Worm (Caenorhabditis elegans) whole organism, L3 larva: ENCODE data around the gene str-6.

Experiments used
- R02D3.7 ChIP-seq: fragments of 150-350 bp; optimal IDR thresholded peaks from 2 replicates; lab custom pipeline; 2014; ENCODE audit warnings: missing biosample characterization, missing genetic modification characterization
- ZK546.5 ChIP-seq: sonication (generic microtip); optimal IDR thresholded peaks from 2 replicates; lab custom pipeline; 2017; ENCODE audit warnings: missing biosample characterization, missing genetic modification characterization
- aly-2 ChIP-seq: fragments of 150-350 bp; optimal IDR thresholded peaks from 2 replicates; lab custom pipeline; 2014; ENCODE audit warnings: missing biosample characterization, missing genetic modification characterization
- ceh-16 ChIP-seq: sonication (generic microtip); optimal IDR thresholded peaks from 2 replicates; lab custom pipeline; 2017; ENCODE audit warnings: missing biosample characterization, missing genetic modification characterization
- ceh-28 ChIP-seq: fragments of 150-350 bp; optimal IDR thresholded peaks from 2 replicates; lab custom pipeline; 2014; ENCODE audit warnings: missing biosample characterization, missing genetic modification reagents, missing genetic modification characterization
- ceh-82 ChIP-seq: fragments of 150-350 bp; optimal IDR thresholded peaks from 2 replicates; lab custom pipeline; 2014; ENCODE audit warnings: missing biosample characterization, missing genetic modification characterization
- ceh-9 ChIP-seq: sonication (generic microtip); optimal IDR thresholded peaks from 2 replicates; lab custom pipeline; 2018; ENCODE audit warnings: missing biosample characterization, missing genetic modification characterization
- daf-12 ChIP-seq: fragments of 150-350 bp; optimal IDR thresholded peaks from 2 replicates; lab custom pipeline; 2014; ENCODE audit warnings: missing biosample characterization, missing genetic modification reagents, missing genetic modification characterization
- egl-27 ChIP-seq: sonication (generic microtip); optimal IDR thresholded peaks from 4 replicates; lab custom pipeline; 2017; ENCODE audit warnings: missing biosample characterization, missing genetic modification reagents, missing genetic modification characterization
- egl-5 ChIP-seq: fragments of 150-350 bp; optimal IDR thresholded peaks from 2 replicates; lab custom pipeline; 2017; ENCODE audit warnings: missing biosample characterization, missing genetic modification reagents, missing genetic modification characterization, inconsistent platforms
- elt-1 ChIP-seq: fragments of 150-350 bp; optimal IDR thresholded peaks from 2 replicates; lab custom pipeline; 2014; ENCODE audit warnings: missing biosample characterization, missing genetic modification characterization
- elt-2 ChIP-seq: sonication (generic microtip); optimal IDR thresholded peaks from 2 replicates; lab custom pipeline; 2016; ENCODE audit warnings: missing genetic modification reagents, mild to moderate bottlenecking, missing genetic modification characterization, missing compliant biosample characterization
- elt-3 ChIP-seq, 3 experiments: fragments of 150-350 bp in 1 of 3; sonication (generic microtip) in 2 of 3; optimal IDR thresholded peaks; 2 replicates in 2 of 3; 4 replicates in 1 of 3; lab custom pipeline; 2014 to 2017; ENCODE audit warnings: missing biosample characterization in 3 of 3, missing genetic modification characterization in 3 of 3
- fkh-10 ChIP-seq: sonication (generic microtip); optimal IDR thresholded peaks from 2 replicates; lab custom pipeline; 2017; ENCODE audit warnings: missing biosample characterization, missing genetic modification reagents, missing genetic modification characterization
- fkh-2 ChIP-seq: fragments of 150-350 bp; optimal IDR thresholded peaks from 2 replicates; lab custom pipeline; 2014; ENCODE audit warnings: missing biosample characterization, missing genetic modification reagents, missing genetic modification characterization
- fos-1 ChIP-seq: fragments of 150-350 bp; optimal IDR thresholded peaks from 2 replicates; lab custom pipeline; 2014; ENCODE audit warnings: missing biosample characterization, missing genetic modification characterization
- hmg-11 ChIP-seq: sonication (generic microtip); optimal IDR thresholded peaks from 2 replicates; lab custom pipeline; 2016; ENCODE audit warnings: missing genetic modification characterization, missing compliant biosample characterization
- jun-1 ChIP-seq: fragments of 150-350 bp; optimal IDR thresholded peaks from 2 replicates; lab custom pipeline; 2014; ENCODE audit warnings: missing biosample characterization, missing genetic modification reagents, missing genetic modification characterization
- mdl-1 ChIP-seq: fragments of 150-350 bp; optimal IDR thresholded peaks from 2 replicates; lab custom pipeline; 2014; ENCODE audit warnings: missing biosample characterization, missing genetic modification characterization
- mml-1 ChIP-seq: fragments of 150-350 bp; sonication (generic microtip); optimal IDR thresholded peaks from 3 replicates; lab custom pipeline; 2014; ENCODE audit warnings: missing biosample characterization, missing genetic modification characterization
- nhr-11 ChIP-seq: fragments of 150-350 bp; optimal IDR thresholded peaks from 2 replicates; lab custom pipeline; 2014; ENCODE audit warnings: missing biosample characterization, missing genetic modification characterization
- nhr-12 ChIP-seq: fragments of 150-350 bp; optimal IDR thresholded peaks from 2 replicates; lab custom pipeline; 2014; ENCODE audit warnings: missing biosample characterization, missing genetic modification characterization
- nhr-28 ChIP-seq: fragments of 150-350 bp; optimal IDR thresholded peaks from 2 replicates; lab custom pipeline; 2014; ENCODE audit warnings: missing biosample characterization, missing genetic modification characterization
- nhr-43 ChIP-seq: sonication (generic microtip); optimal IDR thresholded peaks from 2 replicates; lab custom pipeline; 2016; ENCODE audit warnings: mild to moderate bottlenecking, missing genetic modification characterization, missing compliant biosample characterization; ENCODE audit not compliant: poor library complexity, severe bottlenecking
- nhr-67 ChIP-seq: fragments of 150-350 bp; optimal IDR thresholded peaks from 2 replicates; lab custom pipeline; 2014; ENCODE audit warnings: missing biosample characterization, missing genetic modification characterization
- nhr-76 ChIP-seq: fragments of 150-350 bp; sonication (generic microtip); optimal IDR thresholded peaks from 5 replicates; lab custom pipeline; 2014; ENCODE audit warnings: missing biosample characterization, missing genetic modification characterization
- nhr-77 ChIP-seq: fragments of 150-350 bp; optimal IDR thresholded peaks from 2 replicates; lab custom pipeline; 2014; ENCODE audit warnings: missing biosample characterization, missing genetic modification characterization
- pha-4 ChIP-seq: fragments of 150-350 bp; optimal IDR thresholded peaks from 2 replicates; lab custom pipeline; 2014; ENCODE audit warnings: missing biosample characterization, missing genetic modification reagents, missing genetic modification characterization
- pqm-1 ChIP-seq: fragments of 150-350 bp; optimal IDR thresholded peaks from 2 replicates; lab custom pipeline; 2017; ENCODE audit warnings: missing biosample characterization, missing genetic modification characterization, inconsistent platforms
- skn-1 ChIP-seq: fragments of 150-350 bp; optimal IDR thresholded peaks from 2 replicates; lab custom pipeline; 2014; ENCODE audit warnings: missing biosample characterization, missing genetic modification characterization
- tbx-2 ChIP-seq: sonication (generic microtip); optimal IDR thresholded peaks from 2 replicates; lab custom pipeline; 2016; ENCODE audit warnings: mild to moderate bottlenecking, missing genetic modification characterization, missing compliant biosample characterization
- unc-62 ChIP-seq: fragments of 150-350 bp; sonication (generic microtip); optimal IDR thresholded peaks from 4 replicates; lab custom pipeline; 2014; ENCODE audit warnings: missing biosample characterization, missing genetic modification reagents, missing genetic modification characterization
- zag-1 ChIP-seq: fragments of 150-350 bp; optimal IDR thresholded peaks from 2 replicates; lab custom pipeline; 2014; ENCODE audit warnings: missing biosample characterization, missing genetic modification characterization
- ztf-4 ChIP-seq: fragments of 150-350 bp; optimal IDR thresholded peaks from 2 replicates; lab custom pipeline; 2014; ENCODE audit warnings: missing biosample characterization, missing genetic modification characterization

str-6 gene

DNA sequence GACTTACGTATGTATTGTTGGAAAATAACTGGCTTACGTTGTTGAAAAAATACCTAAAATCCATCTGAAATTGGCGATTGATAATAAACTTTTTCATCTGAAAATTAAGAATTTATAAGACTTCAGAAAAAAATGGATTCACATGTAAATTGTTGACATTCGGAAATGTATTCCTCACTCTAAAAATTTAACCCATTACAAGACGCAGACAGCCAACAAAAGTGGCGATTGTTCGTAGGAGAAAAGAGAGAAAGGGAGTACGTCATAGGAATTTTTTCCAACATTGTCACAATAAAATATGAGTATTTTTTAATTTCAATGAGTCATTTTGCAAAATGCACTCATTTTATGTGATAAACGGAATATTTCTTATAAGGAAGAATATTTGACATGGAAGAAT, 31.5 kb downstream of the str-6 start, which contains the start of gene Y6E2A.5:
TSS of gene Y6E2A.5 (minus strand) at position 101 of the 400 bp plus-strand sequence.
- TF ChIP-seq tbx-2 (tag; lab: Kevin White, UChicago) = no peak
- TF ChIP-seq pqm-1 (tag; lab: Kevin White, UChicago) = peak; percentile 1

ce11 chrV:15716679-15717078, 33.4 kb downstream of the str-6 start, which contains the start of gene Y6E2A.4:
Gene Y6E2A.4 (minus strand): TSS chrV:15716779.
- TF ChIP-seq jun-1 (tag; lab: Kevin White, UChicago) = no peak
- TF ChIP-seq nhr-12 (tag; lab: Kevin White, UChicago) = no peak
- TF ChIP-seq mdl-1 (tag; lab: Kevin White, UChicago) = no peak
- TF ChIP-seq egl-27 = no peak
- no peak for TF ChIP-seq ceh-28 (tag; lab: Kevin White, UChicago)
- TF ChIP-seq, all 47 proteins: peak for 0

DNA sequence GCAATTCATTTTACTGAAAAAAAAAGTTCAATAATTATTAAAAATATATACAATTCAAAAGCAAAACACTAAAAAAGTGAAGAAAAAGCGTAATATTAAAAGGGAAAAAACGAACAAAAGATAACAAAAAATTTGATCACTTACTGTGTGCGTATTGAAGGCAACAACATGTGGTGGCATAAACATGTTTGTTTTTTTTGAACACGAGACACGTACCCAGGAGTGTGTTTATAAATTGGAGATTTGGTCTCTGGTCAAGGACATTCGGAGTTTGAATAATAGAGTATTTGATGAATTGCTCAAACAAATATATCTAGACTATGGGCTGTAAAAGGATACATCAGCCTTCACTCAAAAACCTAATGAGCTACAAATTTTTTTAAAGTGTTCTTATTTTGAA, 34.4 kb downstream of the str-6 start:
- TF ChIP-seq zag-1 (tag; lab: Kevin White, UChicago) (no peak), ceh-16 (tag; lab: Kevin White, UChicago) (no peak), ceh-9 (tag; lab: Kevin White, UChicago) (no peak), elt-1 (tag; lab: Kevin White, UChicago) (no peak), ceh-82 (tag; lab: Kevin White, UChicago) (no peak), ZK546.5 (tag; lab: Kevin White, UChicago) (no peak), jun-1 (tag; lab: Kevin White, UChicago) (no peak), hmg-11 (tag; lab: Kevin White, UChicago) (no peak), fos-1 (tag; lab: Kevin White, UChicago) (no peak), ztf-4 (tag; lab: Kevin White, UChicago) (no peak)

DNA sequence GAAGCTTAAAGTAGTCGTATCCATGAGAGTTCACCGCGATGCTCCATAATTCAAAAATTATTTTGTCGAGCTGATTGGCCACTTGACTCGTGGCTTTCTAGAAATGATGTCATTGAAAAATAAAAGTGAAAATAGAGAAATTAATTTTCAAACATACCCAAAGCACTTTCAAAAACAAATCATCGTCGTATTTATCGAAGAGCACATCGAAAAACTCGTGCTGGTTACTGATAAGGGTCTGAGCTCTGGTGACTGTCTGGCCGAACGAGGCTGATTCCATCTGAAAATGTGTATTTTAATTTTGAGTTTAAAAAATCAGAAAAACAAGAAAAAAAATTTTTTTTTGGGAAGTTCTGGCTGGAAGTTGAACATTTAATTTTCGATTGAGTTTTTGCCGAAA, 37.6 kb downstream of the str-6 start:
- TF ChIP-seq ceh-28 (tag; lab: Kevin White, UChicago) (no peak), nhr-11 (tag; lab: Kevin White, UChicago) (no peak), elt-1 (tag; lab: Kevin White, UChicago) (no peak), nhr-43 (no peak), nhr-67 (no peak), nhr-12 (tag; lab: Kevin White, UChicago) (no peak), pqm-1 (tag; lab: Kevin White, UChicago) (peak; percentile 34), fos-1 (tag; lab: Kevin White, UChicago) (no peak), elt-2 (tag; lab: Kevin White, UChicago) (peak; percentile 11), pha-4 (tag; lab: Kevin White, UChicago) (no peak)

DNA sequence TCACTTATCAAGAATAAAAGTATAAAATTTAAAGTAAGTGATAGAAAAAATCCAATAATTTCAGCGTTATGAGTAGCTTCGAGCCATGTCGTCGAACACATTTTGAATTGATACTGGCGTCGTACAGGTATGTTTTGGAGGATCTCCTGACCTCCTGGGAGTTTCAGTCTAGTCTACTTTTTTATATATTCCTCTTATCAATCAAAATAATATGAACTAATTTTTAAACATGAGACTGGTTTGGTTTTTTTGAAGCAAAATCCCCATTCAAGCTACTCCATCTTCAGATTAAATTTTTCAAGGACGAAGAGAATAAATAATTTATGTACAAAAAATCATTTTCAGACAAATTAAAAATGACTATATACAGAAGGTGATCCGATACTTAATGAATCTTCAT, 38.1 kb downstream of the str-6 start, which contains the start of gene str-101:
TSS of gene str-101 (minus strand) at position 101 of the 400 bp plus-strand sequence.
- TF ChIP-seq hmg-11 (tag; lab: Kevin White, UChicago) (no peak), zag-1 (tag; lab: Kevin White, UChicago) (no peak), ceh-9 (tag; lab: Kevin White, UChicago) (no peak), nhr-76 (tag; lab: Kevin White, UChicago) (no peak), nhr-77 (no peak), pqm-1 (tag; lab: Kevin White, UChicago) (no peak), fkh-10 (GFP tag; lab: Kevin White, UChicago) (no peak), elt-2 (tag; lab: Kevin White, UChicago) (no peak), ceh-82 (tag; lab: Kevin White, UChicago) (no peak), daf-12 (tag; lab: Kevin White, UChicago) (no peak), aly-2 (no peak), unc-62 (GFP tag; lab: Kevin White, UChicago) (no peak)

- TF ChIP-seq fkh-2 (tag; lab: Kevin White, UChicago) (no peak), mdl-1 (tag; lab: Kevin White, UChicago) (no peak), elt-3 (tag; optimal IDR thresholded peaks at IDR 0.05; lab: Kevin White, UChicago) (no peak), mml-1 (tag; lab: Kevin White, UChicago) (no peak), aly-2 (no peak), nhr-77 (no peak), nhr-67 (no peak), R02D3.7 (tag; lab: Kevin White, UChicago) (no peak), nhr-28 (no peak), fos-1 (tag; lab: Kevin White, UChicago) (no peak), unc-62 (GFP tag; lab: Kevin White, UChicago) (no peak), pqm-1 (tag; lab: Kevin White, UChicago) (no peak), skn-1 (tag; lab: Kevin White, UChicago) (no peak), egl-5 (no peak), zag-1 (tag; lab: Kevin White, UChicago) (no peak), ceh-28 (tag; lab: Kevin White, UChicago) (no peak), ztf-4 (tag; lab: Kevin White, UChicago) (no peak), nhr-76 (tag; lab: Kevin White, UChicago) (no peak), egl-27 (no peak)
Measured at ce11 chrV:15710401-15710800, 39.6 kb downstream of the str-6 start, which contains the start of gene Y6E2A.1. Gene Y6E2A.1 (minus strand): TSS chrV:15710501.
